Worm (Caenorhabditis elegans) whole organism, mixed stage, embryonic: Measurements from ENCODE around the gene K12D9.1.

Source experiments
- ceh-83 ChIP-seq: fragments of 200-800 bp; sonication (Bioruptor generic); optimal IDR thresholded peaks from 2 replicates; lab custom pipeline; 2018; ENCODE audit warnings: mild to moderate bottlenecking, missing genetic modification characterization, missing compliant biosample characterization
- lin-13 ChIP-seq: fragments of 150-350 bp; optimal IDR thresholded peaks from 2 replicates; lab custom pipeline; 2014; ENCODE audit warnings: missing biosample characterization, missing genetic modification characterization
- mab-5 ChIP-seq: fragments of 150-350 bp; optimal IDR thresholded peaks from 2 replicates; lab custom pipeline; 2014; ENCODE audit warnings: missing biosample characterization, missing genetic modification characterization
- nhr-237 ChIP-seq: fragments of 150-350 bp; optimal IDR thresholded peaks from 2 replicates; lab custom pipeline; 2014; ENCODE audit warnings: missing biosample characterization, missing genetic modification characterization
- nhr-76 ChIP-seq: sonication (generic microtip); optimal IDR thresholded peaks from 2 replicates; lab custom pipeline; 2017; ENCODE audit warnings: missing biosample characterization, missing genetic modification characterization
- pha-4 ChIP-seq: fragments of 150-350 bp; optimal IDR thresholded peaks from 2 replicates; lab custom pipeline; 2018; ENCODE audit warnings: missing biosample characterization, missing genetic modification reagents, missing genetic modification characterization
- unc-62 ChIP-seq: fragments of 150-350 bp; optimal IDR thresholded peaks from 2 replicates; lab custom pipeline; 2014; ENCODE audit warnings: missing biosample characterization, missing genetic modification reagents, missing genetic modification characterization
- ztf-11 ChIP-seq: fragments of 150-350 bp; optimal IDR thresholded peaks from 2 replicates; lab custom pipeline; 2014; ENCODE audit warnings: missing biosample characterization, missing genetic modification characterization

DNA sequence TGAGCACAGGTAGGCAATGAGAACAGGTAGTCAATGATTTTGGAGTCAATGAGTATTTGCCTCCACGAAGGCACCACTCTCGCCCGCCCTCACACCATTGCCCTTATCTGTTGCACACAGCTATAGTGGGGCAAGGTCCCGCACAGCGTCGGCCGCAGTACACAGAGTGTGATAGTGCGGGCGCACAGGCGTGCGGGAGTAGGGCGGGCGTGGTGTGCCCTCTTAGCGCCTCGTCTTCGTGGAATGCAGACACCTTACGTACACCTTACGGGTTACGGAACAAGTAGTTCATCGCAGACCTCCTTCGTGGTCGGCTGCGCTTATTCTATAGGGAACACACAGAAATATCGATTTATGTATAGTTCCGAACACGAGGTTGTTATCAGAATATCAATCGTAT lies 3.6 kb downstream of the K12D9.1 start:
- no peak for TF ChIP-seq pha-4
- TF ChIP-seq nhr-237 = no peak
- no peak for TF ChIP-seq lin-13
- no peak for TF ChIP-seq mab-5 (tag; lab: Kevin White, UChicago)
- no peak for TF ChIP-seq ceh-83 (GFP tag; lab: Kevin White, UChicago)
- TF ChIP-seq nhr-76 (tag; lab: Kevin White, UChicago) = no peak
- no peak for TF ChIP-seq unc-62 (GFP tag; lab: Kevin White, UChicago)
- TF ChIP-seq ztf-11 (tag; lab: Kevin White, UChicago) = no peak
